Fruit fly (Drosophila melanogaster) whole organism, adult: ENCODE results near the gene CG9471.

Experiments used
- CG11617 ChIP-seq: fragments of 200-800 bp; sonication (Bioruptor generic); optimal IDR thresholded peaks from 2 replicates; lab custom pipeline; 2017; ENCODE audit warnings: mild to moderate bottlenecking, missing biosample characterization, missing genetic modification reagents, missing genetic modification characterization
- CG12768 ChIP-seq: fragments of 200-800 bp; sonication (Bioruptor generic); optimal IDR thresholded peaks from 2 replicates; lab custom pipeline; 2017; ENCODE audit warnings: missing biosample characterization, missing genetic modification characterization, mild to moderate bottlenecking, moderate library complexity, missing genetic modification reagents
- CG14711 ChIP-seq: fragments of 200-800 bp; sonication (Bioruptor generic); optimal IDR thresholded peaks from 2 replicates; lab custom pipeline; 2018; ENCODE audit warnings: missing biosample characterization, mild to moderate bottlenecking, missing genetic modification characterization, moderate library complexity
- CG1620 ChIP-seq: fragments of 200-800 bp; sonication (Bioruptor generic); optimal IDR thresholded peaks from 2 replicates; lab custom pipeline; 2016; ENCODE audit warnings: missing biosample characterization, missing genetic modification characterization
- CG33017 ChIP-seq: fragments of 200-800 bp; sonication (Bioruptor generic); optimal IDR thresholded peaks from 2 replicates; lab custom pipeline; 2018; ENCODE audit warnings: missing biosample characterization, mild to moderate bottlenecking, missing genetic modification characterization, moderate library complexity
- CG5204 ChIP-seq: fragments of 200-800 bp; sonication (Bioruptor generic); optimal IDR thresholded peaks from 2 replicates; lab custom pipeline; 2016; ENCODE audit warnings: missing biosample characterization, missing genetic modification characterization
- CG7045 ChIP-seq: fragments of 200-800 bp; sonication (Bioruptor generic); optimal IDR thresholded peaks from 2 replicates; lab custom pipeline; 2017; ENCODE audit warnings: missing biosample characterization, mild to moderate bottlenecking, missing genetic modification characterization
- CG7101 ChIP-seq: fragments of 200-800 bp; sonication (Bioruptor generic); optimal IDR thresholded peaks from 2 replicates; lab custom pipeline; 2018; ENCODE audit warnings: missing biosample characterization, mild to moderate bottlenecking, missing genetic modification characterization, moderate library complexity
- Clk ChIP-seq: fragments of 200-800 bp; sonication (Bioruptor generic); optimal IDR thresholded peaks from 2 replicates; lab custom pipeline; 2017; ENCODE audit warnings: missing biosample characterization, missing genetic modification characterization
- Crg-1 ChIP-seq: fragments of 200-800 bp; sonication (Bioruptor generic); optimal IDR thresholded peaks from 2 replicates; lab custom pipeline; 2016; ENCODE audit warnings: missing biosample characterization, missing genetic modification characterization
- Hr96 ChIP-seq: fragments of 200-800 bp; sonication (Bioruptor generic); optimal IDR thresholded peaks from 2 replicates; lab custom pipeline; 2016; ENCODE audit warnings: missing biosample characterization, missing genetic modification characterization
- Mnt ChIP-seq: fragments of 200-800 bp; sonication (Bioruptor generic); optimal IDR thresholded peaks from 2 replicates; lab custom pipeline; 2016; ENCODE audit warnings: missing biosample characterization, mild to moderate bottlenecking, missing genetic modification characterization
- bab1 ChIP-seq: fragments of 200-800 bp; sonication (Bioruptor generic); optimal IDR thresholded peaks from 3 replicates; lab custom pipeline; 2019; ENCODE audit warnings: missing biosample characterization, mild to moderate bottlenecking, missing genetic modification characterization, moderate library complexity
- cic ChIP-seq: fragments of 200-800 bp; sonication (Bioruptor generic); optimal IDR thresholded peaks from 2 replicates; lab custom pipeline; 2017; ENCODE audit warnings: missing biosample characterization, mild to moderate bottlenecking, missing genetic modification characterization, moderate library complexity
- cnc ChIP-seq, 2 experiments: fragments of >200 bp; optimal IDR thresholded peaks; 2 replicates each; lab custom pipeline; 2017
- kay ChIP-seq: fragments of 200-800 bp; sonication (Bioruptor generic); peaks from one replicate; lab custom pipeline; 2016; ENCODE audit warnings: missing biosample characterization, missing genetic modification characterization, borderline replicate concordance
- ovo ChIP-seq: fragments of 200-800 bp; sonication (Bioruptor generic); optimal IDR thresholded peaks from 2 replicates; lab custom pipeline; 2016; ENCODE audit warnings: missing biosample characterization, missing genetic modification characterization
- pad ChIP-seq: fragments of 200-800 bp; sonication (Bioruptor generic); optimal IDR thresholded peaks from 3 replicates; lab custom pipeline; 2017; ENCODE audit warnings: missing biosample characterization, missing genetic modification characterization, mild to moderate bottlenecking, moderate library complexity, missing genetic modification reagents
- tj ChIP-seq: fragments of 200-800 bp; sonication (Bioruptor generic); optimal IDR thresholded peaks from 3 replicates; lab custom pipeline; 2017; ENCODE audit warnings: missing biosample characterization, mild to moderate bottlenecking, missing genetic modification characterization, moderate library complexity
- toe ChIP-seq: fragments of 200-800 bp; sonication (Bioruptor generic); optimal IDR thresholded peaks from 2 replicates; lab custom pipeline; 2016; ENCODE audit warnings: missing biosample characterization, missing genetic modification characterization

CG9471 gene

DNA sequence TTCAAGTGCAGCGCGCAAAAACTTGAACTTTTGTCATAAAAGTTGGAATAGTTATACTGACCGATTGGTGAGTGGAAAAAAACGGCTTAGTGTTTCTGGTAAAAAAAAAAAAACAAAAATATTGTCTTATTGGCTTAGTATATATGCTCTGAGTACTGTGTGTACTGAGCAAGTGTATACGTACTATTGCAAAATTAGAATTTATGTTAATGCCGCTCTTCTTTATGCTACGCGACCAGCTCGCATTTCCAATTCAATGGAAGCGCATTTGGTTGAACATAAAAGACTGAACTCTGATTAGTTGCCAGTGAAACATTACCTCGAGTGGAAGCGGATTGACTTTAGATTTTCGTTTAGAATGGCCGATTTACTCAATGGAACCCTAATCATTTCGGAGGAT lies 41.1 kb upstream of the CG9471 start, which contains the start of gene CG8534:
CG8534 (plus strand) TSS at position 301 of the 400 bp plus-strand sequence.
- TF ChIP-seq cic (GFP tag; lab: Kevin White, UChicago) (no peak), toe (no peak), Clk (no peak)

dm6 chr3R:9808946-9809545 lies 37.7 kb upstream of the CG9471 start, which contains the start of gene FBXO11:
TSS of gene FBXO11 (minus strand) at chr3R:9809368.
- TF ChIP-seq CG11617 (GFP tag; lab: Kevin White, UChicago) (peak; percentile 86), cnc (optimal IDR thresholded peaks at IDR 0.05; lab: Kevin White, UChicago) (no peak), CG5204 (no peak), Mnt (peak; percentile 67), bab1 (GFP tag; lab: Kevin White, UChicago) (no peak), Hr96 (peak; percentile 67), CG12768 (peak; percentile 79), CG7045 (GFP tag; lab: Kevin White, UChicago) (peak; percentile 68), Crg-1 (GFP tag; lab: Kevin White, UChicago) (peak; percentile 36), cic (GFP tag; lab: Kevin White, UChicago) (peak; percentile 81), CG1620 (GFP tag; lab: Kevin White, UChicago) (no peak), kay (no peak), tj (GFP tag; lab: Kevin White, UChicago) (peak; percentile 78), Clk (peak; percentile 37), CG33017 (tag; lab: Kevin White, UChicago) (peak; percentile 58), CG14711 (tag; lab: Kevin White, UChicago) (peak; percentile 32), pad (GFP tag; lab: Kevin White, UChicago) (peak; percentile 87), toe (no peak), CG7101 (tag; lab: Kevin White, UChicago) (peak; percentile 19), ovo (GFP tag; lab: Kevin White, UChicago) (peak; percentile 2)

dm6 chr3R:9800644-9801330 lies 29.4 kb upstream of the CG9471 start, which contains the start of the genes CG9467 and CG8526:
TSS of gene CG9467 (minus strand) at chr3R:9801026.
TSS of gene CG8526 (plus strand) at chr3R:9801280.
- TF ChIP-seq cnc (optimal IDR thresholded peaks at IDR 0.05; lab: Kevin White, UChicago) (no peak), CG11617 (GFP tag; lab: Kevin White, UChicago) (peak; percentile 73), toe (peak; percentile 82), ovo (GFP tag; lab: Kevin White, UChicago) (peak; percentile 85), tj (GFP tag; lab: Kevin White, UChicago) (peak; percentile 61), Mnt (peak; percentile 63), kay (no peak), cic (GFP tag; lab: Kevin White, UChicago) (no peak), CG33017 (tag; lab: Kevin White, UChicago) (no peak), pad (GFP tag; lab: Kevin White, UChicago) (peak; percentile 65), CG5204 (no peak), CG14711 (tag; lab: Kevin White, UChicago) (peak; percentile 66), bab1 (GFP tag; lab: Kevin White, UChicago) (peak; percentile 59), CG12768 (peak; percentile 60), Hr96 (no peak), CG7101 (tag; lab: Kevin White, UChicago) (peak; percentile 68), Clk (peak; percentile 37), Crg-1 (GFP tag; lab: Kevin White, UChicago) (peak; percentile 66), CG1620 (GFP tag; lab: Kevin White, UChicago) (peak; percentile 63), CG7045 (GFP tag; lab: Kevin White, UChicago) (peak; percentile 64)

dm6 chr3R:9793018-9793417 lies 21.7 kb upstream of the CG9471 start, which contains the start of gene CG8516:
TSS of gene CG8516 (plus strand) at chr3R:9793295.
- TF ChIP-seq CG1620 (GFP tag; lab: Kevin White, UChicago), result no peak
- TF ChIP-seq toe, result no peak
- no peak for TF ChIP-seq CG12768
- peak; percentile 29 for TF ChIP-seq tj (GFP tag; lab: Kevin White, UChicago)
- peak; percentile 25 for TF ChIP-seq Mnt
- no peak for TF ChIP-seq Clk
- TF ChIP-seq CG33017 (tag; lab: Kevin White, UChicago), result peak; percentile 28
- peak; percentile 4 for TF ChIP-seq bab1 (GFP tag; lab: Kevin White, UChicago)
- TF ChIP-seq Crg-1 (GFP tag; lab: Kevin White, UChicago), result no peak
- TF ChIP-seq CG5204, result no peak
- TF ChIP-seq cnc (optimal IDR thresholded peaks at IDR 0.05; lab: Kevin White, UChicago), result no peak
- TF ChIP-seq CG11617 (GFP tag; lab: Kevin White, UChicago), result peak; percentile 26
- TF ChIP-seq pad (GFP tag; lab: Kevin White, UChicago), result no peak
- TF ChIP-seq kay, result no peak
- peak; percentile 37 for TF ChIP-seq CG7101 (tag; lab: Kevin White, UChicago)
- no peak for TF ChIP-seq ovo (GFP tag; lab: Kevin White, UChicago)
- no peak for TF ChIP-seq CG7045 (GFP tag; lab: Kevin White, UChicago)
- peak; percentile 45 for TF ChIP-seq CG14711 (tag; lab: Kevin White, UChicago)
- TF ChIP-seq Hr96, result no peak
- TF ChIP-seq cic (GFP tag; lab: Kevin White, UChicago), result no peak

DNA sequence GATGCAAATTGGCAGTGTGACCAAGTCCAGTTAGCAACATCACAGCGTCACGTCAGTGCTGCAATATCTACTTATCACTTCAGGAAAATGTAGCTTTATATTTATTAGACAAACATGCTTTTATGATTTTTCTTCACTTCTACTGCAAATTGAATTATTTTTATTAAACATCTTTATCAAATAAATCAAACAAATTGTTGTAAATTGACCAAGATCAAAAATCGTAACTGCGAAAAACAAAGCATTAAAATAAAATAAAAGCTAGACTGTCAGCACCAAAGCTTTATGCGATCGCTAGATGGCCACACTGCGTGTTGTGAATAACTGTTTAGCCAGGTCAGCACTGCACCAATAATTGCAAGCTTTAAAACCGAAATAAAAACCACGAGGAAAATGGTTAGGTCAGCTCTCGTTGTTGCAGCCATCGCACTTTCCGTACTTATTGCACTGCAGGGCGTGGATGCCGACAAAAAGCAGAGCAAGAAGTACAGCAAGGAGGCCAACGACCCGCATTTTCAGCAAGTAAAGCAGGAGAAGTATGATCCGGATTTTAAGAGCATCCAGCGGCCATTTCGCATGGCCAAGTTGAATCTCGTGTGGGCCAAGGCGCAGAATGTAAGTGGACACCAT lies 19.9 kb upstream of the CG9471 start, which contains the start of the genes CG12945 and CG8507:
CG12945 (minus strand) TSS at position 45 of the 630 bp plus-strand sequence.
CG8507 (plus strand) TSS at position 307 of the 630 bp plus-strand sequence.
- peak; percentile 53 for TF ChIP-seq CG33017 (tag; lab: Kevin White, UChicago)
- no peak for TF ChIP-seq kay
- peak; percentile 44 for TF ChIP-seq cic (GFP tag; lab: Kevin White, UChicago)
- TF ChIP-seq toe, result no peak
- TF ChIP-seq ovo (GFP tag; lab: Kevin White, UChicago), result peak; percentile 72
- TF ChIP-seq Mnt, result peak; percentile 41
- peak; percentile 97 for TF ChIP-seq tj (GFP tag; lab: Kevin White, UChicago)
- TF ChIP-seq Clk, result no peak
- peak; percentile 72 for TF ChIP-seq CG1620 (GFP tag; lab: Kevin White, UChicago)
- TF ChIP-seq bab1 (GFP tag; lab: Kevin White, UChicago), result peak; percentile 79
- peak; percentile 50 for TF ChIP-seq CG14711 (tag; lab: Kevin White, UChicago)
- TF ChIP-seq cnc (optimal IDR thresholded peaks at IDR 0.05; lab: Kevin White, UChicago), result no peak
- TF ChIP-seq CG5204, result no peak
- TF ChIP-seq CG7045 (GFP tag; lab: Kevin White, UChicago), result no peak
- TF ChIP-seq CG11617 (GFP tag; lab: Kevin White, UChicago), result peak; percentile 56
- peak; percentile 55 for TF ChIP-seq pad (GFP tag; lab: Kevin White, UChicago)
- no peak for TF ChIP-seq Hr96
- peak; percentile 65 for TF ChIP-seq CG7101 (tag; lab: Kevin White, UChicago)
- TF ChIP-seq Crg-1 (GFP tag; lab: Kevin White, UChicago), result peak; percentile 74
- TF ChIP-seq CG12768, result peak; percentile 52
